Fruit fly (Drosophila melanogaster): ENCODE measurements around the gene Cp38.

Gene Cp38

DNA sequence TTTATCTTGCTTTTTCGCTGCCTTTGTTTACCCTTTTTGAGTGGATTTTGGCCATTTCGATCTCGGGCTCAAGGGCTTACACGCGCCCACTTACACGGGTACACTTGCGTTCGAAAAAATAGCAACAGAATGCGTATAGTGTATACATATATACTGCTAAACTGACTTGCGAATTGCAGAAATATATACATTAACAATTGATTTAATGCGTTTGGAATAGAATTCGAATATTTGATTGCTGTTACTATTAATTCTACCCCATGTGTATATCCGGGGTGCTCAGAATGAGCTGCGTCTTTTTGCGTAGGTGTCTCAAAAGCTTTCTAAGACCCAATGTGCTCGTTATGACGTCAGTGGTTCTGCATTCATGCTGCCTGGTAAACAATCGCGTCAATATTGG, 11.8 kb downstream of the Cp38 start (continued):
- peak; percentile 50; the same call in 1 of the 2 replicates for TF ChIP-seq sob (GFP tag; IDR thresholded peaks at IDR 0.05)
- TF ChIP-seq CG3407 (GFP tag; optimal IDR thresholded peaks at IDR 0.05) = no peak
- no peak for TF ChIP-seq kay (GFP tag; optimal IDR thresholded peaks at IDR 0.05)
- no peak for TF ChIP-seq CG1024 (GFP tag; IDR thresholded peaks at IDR 0.05)
- peak; percentile 16; the same call in 1 of the 3 replicates for TF ChIP-seq CG14050 (GFP tag; IDR thresholded peaks at IDR 0.05)
- no peak for TF ChIP-seq fru (optimal IDR thresholded peaks at IDR 0.05)
- TF ChIP-seq odd (GFP tag; optimal IDR thresholded peaks at IDR 0.05) = no peak
- TF ChIP-seq gfzf (GFP tag; optimal IDR thresholded peaks at IDR 0.05) = no peak
- TF ChIP-seq CG8388 (GFP tag; optimal IDR thresholded peaks at IDR 0.05) = no peak
- TF ChIP-seq tap (tag; optimal IDR thresholded peaks at IDR 0.05) = no peak
- peak; percentile 0 for TF ChIP-seq oc (tag; optimal IDR thresholded peaks at IDR 0.05)
- TF ChIP-seq corto (GFP tag; optimal IDR thresholded peaks at IDR 0.05) = no peak
- TF ChIP-seq Mes4 (GFP tag; optimal IDR thresholded peaks at IDR 0.05) = no peak
- TF ChIP-seq zen (tag; optimal IDR thresholded peaks at IDR 0.05) = no peak
- no peak for TF ChIP-seq CG15601 (tag; optimal IDR thresholded peaks at IDR 0.05)
- TF ChIP-seq run (tag; optimal IDR thresholded peaks at IDR 0.05) = no peak
- TF ChIP-seq bowl (GFP tag; IDR thresholded peaks at IDR 0.05) = no peak
- TF ChIP-seq HmgD (GFP tag; optimal IDR thresholded peaks at IDR 0.05) = no peak
- no peak for TF ChIP-seq pnt (GFP tag; optimal IDR thresholded peaks at IDR 0.05)
- no peak for TF ChIP-seq nerfin-1 (tag; optimal IDR thresholded peaks at IDR 0.05)
- TF ChIP-seq nerfin-2 (GFP tag; IDR thresholded peaks at IDR 0.05; ENCODE audit: partially characterized antibody) = no peak
- no peak for TF ChIP-seq gt (GFP tag; IDR thresholded peaks at IDR 0.05)
- no peak for TF ChIP-seq CG12104 (GFP tag; optimal IDR thresholded peaks at IDR 0.05)
- TF ChIP-seq sisA (GFP tag; IDR thresholded peaks at IDR 0.05) = no peak
- no peak for TF ChIP-seq CTCF (GFP tag; optimal IDR thresholded peaks at IDR 0.05)
- peak in 1 of 2 experiments; percentile 62 for TF ChIP-seq Eip74EF (GFP tag; optimal IDR thresholded peaks at IDR 0.05)
- TF ChIP-seq CG7271 (tag; optimal IDR thresholded peaks at IDR 0.05) = no peak
- peak in 1 of 2 experiments; percentile 22 for TF ChIP-seq bsh (GFP tag; optimal IDR thresholded peaks at IDR 0.05)
- TF ChIP-seq Ssrp (tag; optimal IDR thresholded peaks at IDR 0.05) = no peak
- peak; percentile 57 for TF ChIP-seq Hmr (GFP tag; optimal IDR thresholded peaks at IDR 0.05)
- TF ChIP-seq ERR (GFP tag; optimal IDR thresholded peaks at IDR 0.05) = no peak
- no peak for TF ChIP-seq CG13123 (GFP tag; optimal IDR thresholded peaks at IDR 0.05)
- peak; percentile 16; the same call in 1 of the 2 replicates for TF ChIP-seq ranshi (GFP tag; IDR thresholded peaks at IDR 0.05)
- no peak for TF ChIP-seq ATbp (GFP tag; optimal IDR thresholded peaks at IDR 0.05)
- no peak for TF ChIP-seq hkb (optimal IDR thresholded peaks at IDR 0.05)
- TF ChIP-seq hkb (GFP tag; IDR thresholded peaks at IDR 0.05) = peak; percentile 71
- no peak for TF ChIP-seq unc-4 (GFP tag; IDR thresholded peaks at IDR 0.05; ENCODE audit: partially characterized antibody)
- TF ChIP-seq CG4854 (GFP tag; optimal IDR thresholded peaks at IDR 0.05) = no peak
- TF ChIP-seq ewg (GFP tag; optimal IDR thresholded peaks at IDR 0.05) = no peak
- peak; percentile 77 for TF ChIP-seq CG12769 (tag; optimal IDR thresholded peaks at IDR 0.05)
- TF ChIP-seq seq (GFP tag; IDR thresholded peaks at IDR 0.05) = peak; percentile 42; the same call in 1 of the 2 replicates
- no peak for TF ChIP-seq abd-A (tag; optimal IDR thresholded peaks at IDR 0.05)
- no peak for TF ChIP-seq Lhr (GFP tag; optimal IDR thresholded peaks at IDR 0.05)
- no peak for TF ChIP-seq tll (GFP tag; optimal IDR thresholded peaks at IDR 0.05)
- peak; percentile 36 for TF ChIP-seq cwo (GFP tag; optimal IDR thresholded peaks at IDR 0.05)
- TF ChIP-seq gro (GFP tag; optimal IDR thresholded peaks at IDR 0.05) = peak; percentile 44
- TF ChIP-seq CG7357 (GFP tag; IDR thresholded peaks at IDR 0.05) = 0 out of 3 replicates have a peak, but pooled peaks have one; percentile 38
- no peak for TF ChIP-seq CG31441 (GFP tag; IDR thresholded peaks at IDR 0.05)
- no peak for TF ChIP-seq amos (GFP tag; IDR thresholded peaks at IDR 0.05; ENCODE audit: partially characterized antibody)
- TF ChIP-seq CG3838 (GFP tag; optimal IDR thresholded peaks at IDR 0.05) = no peak
- TF ChIP-seq klu (GFP tag; IDR thresholded peaks at IDR 0.05) = no peak
